Worm (Caenorhabditis elegans) whole organism, mixed stage, embryonic: Measurements from ENCODE around the gene inx-3.

Experiments used
- bed-3 ChIP-seq: fragments of 200-800 bp; sonication (Bioruptor generic); optimal IDR thresholded peaks from 3 replicates; lab custom pipeline; 2018; ENCODE audit warnings: mild to moderate bottlenecking, missing genetic modification characterization, moderate library complexity, missing compliant biosample characterization
- blmp-1 ChIP-seq: fragments of 150-350 bp; optimal IDR thresholded peaks from 2 replicates; lab custom pipeline; 2014; ENCODE audit warnings: missing biosample characterization, missing genetic modification characterization
- ceh-39 ChIP-seq: fragments of 150-350 bp; optimal IDR thresholded peaks from 2 replicates; lab custom pipeline; 2014; ENCODE audit warnings: missing biosample characterization, missing genetic modification characterization
- flh-1 ChIP-seq: fragments of 200-800 bp; sonication (Bioruptor generic); optimal IDR thresholded peaks from 2 replicates; lab custom pipeline; 2018; ENCODE audit warnings: mild to moderate bottlenecking, missing genetic modification characterization, moderate library complexity, missing compliant biosample characterization

DNA sequence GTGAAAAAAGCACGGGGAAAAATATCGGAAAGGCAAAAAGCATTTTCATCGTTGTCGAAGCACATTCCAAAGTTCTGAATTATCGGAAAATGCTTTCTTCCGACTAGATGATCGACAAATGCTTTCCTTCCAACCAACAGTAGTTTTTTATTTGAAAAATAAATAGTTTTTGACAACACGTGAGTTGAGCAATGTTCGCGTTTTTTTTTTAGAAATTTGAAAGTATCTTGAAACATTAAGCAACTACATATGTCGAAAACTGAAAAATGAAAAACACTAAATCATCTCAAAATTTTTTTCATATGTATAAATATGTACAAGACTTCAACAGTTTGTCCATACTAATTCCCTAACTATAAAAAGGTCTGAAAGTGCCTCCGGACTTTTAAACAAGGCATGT, 43.6 kb downstream of the inx-3 start, which contains the start of gene hsp-25:
- no peak for TF ChIP-seq bed-3
- TF ChIP-seq blmp-1 (tag; lab: Kevin White, UChicago), result no peak
- no peak for TF ChIP-seq ceh-39 (tag; lab: Kevin White, UChicago)
- TF ChIP-seq flh-1 (GFP tag; lab: Kevin White, UChicago), result no peak
